Worm (Caenorhabditis elegans) whole organism, young adult: ENCODE data around the gene ZK792.5.

Source experiments
- B0019.2 ChIP-seq: fragments of 200-800 bp; sonication (Bioruptor generic); conservative IDR thresholded peaks from 2 replicates; pipeline ENCODE4 v1.3.6; 2022; ENCODE audit warnings: missing genetic modification reagents, missing genetic modification characterization, missing compliant biosample characterization
- B0035.1 ChIP-seq: sonication (generic microtip); optimal IDR thresholded peaks from 2 replicates; lab custom pipeline; 2016; ENCODE audit warnings: missing genetic modification characterization, mild to moderate bottlenecking, missing compliant biosample characterization, missing genotype, missing genetic modification reagents
- B0261.1 ChIP-seq: sonication (generic microtip); optimal IDR thresholded peaks from 2 replicates; lab custom pipeline; 2016; ENCODE audit warnings: mild to moderate bottlenecking, missing genetic modification characterization, moderate library complexity, missing compliant biosample characterization
- B0336.3 ChIP-seq: fragments of 200-800 bp; sonication (Bioruptor generic); IDR thresholded peaks from 2 replicates; pipeline ENCODE4 v1.3.6; 2022; ENCODE audit warnings: missing genetic modification characterization, missing compliant biosample characterization
- F33H1.4 ChIP-seq: fragments of 200-800 bp; sonication (Bioruptor generic); IDR thresholded peaks from 2 replicates; pipeline ENCODE4 v1.3.6; 2022; ENCODE audit warnings: missing genetic modification reagents, missing genetic modification characterization, missing compliant biosample characterization
- F49E8.2 ChIP-seq: sonication (generic microtip); optimal IDR thresholded peaks from 3 replicates; lab custom pipeline; 2017; ENCODE audit warnings: missing genetic modification characterization, mild to moderate bottlenecking, missing compliant biosample characterization, antibody characterized with exemption, moderate library complexity; ENCODE audit not compliant: insufficient read depth
- F55B11.4 ChIP-seq: sonication (generic microtip); optimal IDR thresholded peaks from 2 replicates; lab custom pipeline; 2016; ENCODE audit warnings: missing compliant biosample characterization, missing genetic modification characterization, borderline replicate concordance; ENCODE audit not compliant: insufficient read depth
- Y56A3A.18 ChIP-seq: fragments of 200-800 bp; sonication (Bioruptor generic); IDR thresholded peaks from 2 replicates; pipeline ENCODE4 v1.3.6; 2022; ENCODE audit warnings: missing genetic modification reagents, missing genetic modification characterization, missing compliant biosample characterization
- Y95B8A.8 ChIP-seq: fragments of 200-800 bp; sonication (Bioruptor generic); IDR thresholded peaks from 2 replicates; pipeline ENCODE4 v1.3.6; 2022; ENCODE audit warnings: missing genetic modification reagents, missing genetic modification characterization, missing compliant biosample characterization
- attf-3 ChIP-seq: fragments of 200-800 bp; sonication (Bioruptor generic); conservative IDR thresholded peaks from 2 replicates; pipeline ENCODE4 v1.3.6; 2022; ENCODE audit warnings: missing genetic modification reagents, missing genetic modification characterization, missing compliant biosample characterization
- attf-5 ChIP-seq: fragments of 200-800 bp; sonication (Bioruptor generic); optimal IDR thresholded peaks from 2 replicates; lab custom pipeline; 2018; ENCODE audit warnings: mild to moderate bottlenecking, missing genetic modification characterization, missing compliant biosample characterization
- attf-6 ChIP-seq: fragments of 200-800 bp; sonication (Bioruptor generic); IDR thresholded peaks from 2 replicates; pipeline ENCODE4 v1.3.6; 2022; ENCODE audit warnings: missing genetic modification reagents, missing genetic modification characterization, missing compliant biosample characterization
- dpff-1 ChIP-seq: sonication (generic microtip); optimal IDR thresholded peaks from 2 replicates; lab custom pipeline; 2017; ENCODE audit warnings: mild to moderate bottlenecking, missing genetic modification characterization, missing compliant biosample characterization
- dpl-1 ChIP-seq: fragments of 150-350 bp; optimal IDR thresholded peaks from 2 replicates; lab custom pipeline; 2014; ENCODE audit warnings: missing biosample characterization, missing genetic modification reagents, missing genetic modification characterization
- egrh-3 ChIP-seq: fragments of 200-800 bp; sonication (Bioruptor generic); IDR thresholded peaks from 2 replicates; pipeline ENCODE4 v1.3.6; 2022; ENCODE audit warnings: missing genetic modification reagents, missing genetic modification characterization, missing compliant biosample characterization
- ekl-4 ChIP-seq: fragments of 200-800 bp; sonication (Bioruptor generic); IDR thresholded peaks from 2 replicates; pipeline ENCODE4 v1.3.6; 2022; ENCODE audit warnings: missing genetic modification reagents, missing genetic modification characterization, missing compliant biosample characterization
- hmg-1.2 ChIP-seq: fragments of 200-800 bp; sonication (Bioruptor generic); IDR thresholded peaks from 2 replicates; pipeline ENCODE4 v1.3.6; 2022; ENCODE audit warnings: missing genetic modification reagents, missing genetic modification characterization, missing compliant biosample characterization
- hsf-1 ChIP-seq: fragments of 200-800 bp; sonication (Bioruptor generic); IDR thresholded peaks from 2 replicates; pipeline ENCODE4 v1.3.6; 2022; ENCODE audit warnings: missing genetic modification reagents, missing genetic modification characterization, missing compliant biosample characterization
- lin-26 ChIP-seq: fragments of 200-800 bp; sonication (Bioruptor generic); IDR thresholded peaks from 2 replicates; pipeline ENCODE4 v1.3.6; 2022; ENCODE audit warnings: missing genetic modification reagents, missing genetic modification characterization, missing compliant biosample characterization
- lin-54 ChIP-seq: fragments of 200-800 bp; sonication (Bioruptor generic); optimal IDR thresholded peaks from 2 replicates; lab custom pipeline; 2018; ENCODE audit warnings: mild to moderate bottlenecking, missing genetic modification characterization, missing compliant biosample characterization
- lir-1 ChIP-seq: fragments of 200-800 bp; sonication (Bioruptor generic); conservative IDR thresholded peaks from 2 replicates; pipeline ENCODE4 v1.3.6; 2022; ENCODE audit warnings: missing genetic modification reagents, missing genetic modification characterization, missing compliant biosample characterization
- madf-3 ChIP-seq: fragments of 200-800 bp; sonication (Bioruptor generic); IDR thresholded peaks from 2 replicates; pipeline ENCODE4 v1.3.6; 2022; ENCODE audit warnings: missing genetic modification reagents, missing genetic modification characterization, missing compliant biosample characterization
- madf-6 ChIP-seq: fragments of 200-800 bp; sonication (Bioruptor generic); IDR thresholded peaks from 2 replicates; pipeline ENCODE4 v1.3.6; 2022; ENCODE audit warnings: missing genetic modification reagents, missing genetic modification characterization, missing compliant biosample characterization
- mcd-1 ChIP-seq: fragments of 200-800 bp; sonication (Bioruptor generic); IDR thresholded peaks from 2 replicates; pipeline ENCODE4 v1.3.6; 2022; ENCODE audit warnings: missing genetic modification reagents, missing genetic modification characterization, missing compliant biosample characterization
- mel-28 ChIP-seq: sonication (generic microtip); optimal IDR thresholded peaks from 2 replicates; lab custom pipeline; 2016; ENCODE audit warnings: borderline replicate concordance, mild to moderate bottlenecking, missing genetic modification characterization, missing compliant biosample characterization
- nhr-120 ChIP-seq: fragments of 200-800 bp; sonication (Bioruptor generic); IDR thresholded peaks from 2 replicates; pipeline ENCODE4 v1.3.6; 2022; ENCODE audit warnings: missing genetic modification characterization, missing compliant biosample characterization
- nhr-80 ChIP-seq: sonication (generic microtip); optimal IDR thresholded peaks from 2 replicates; lab custom pipeline; 2016; ENCODE audit warnings: missing genetic modification characterization, missing compliant biosample characterization
- repo-1 ChIP-seq: sonication (generic microtip); optimal IDR thresholded peaks from 2 replicates; lab custom pipeline; 2017; ENCODE audit warnings: mild to moderate bottlenecking, missing genetic modification characterization, missing compliant biosample characterization
- rpc-1 ChIP-seq, 2 experiments: fragments of 150-350 bp in 1 of 2; sonication (generic microtip) in 1 of 2; optimal IDR thresholded peaks; 2 replicates each; lab custom pipeline; 2014 to 2018; ENCODE audit warnings: missing biosample characterization in 1 of 2, missing genetic modification characterization in 1 of 2, missing genetic modification reagents in 1 of 2, missing genotype in 1 of 2
- sea-2 ChIP-seq: fragments of 200-800 bp; sonication (Bioruptor generic); IDR thresholded peaks from 2 replicates; pipeline ENCODE4 v1.3.6; 2022; ENCODE audit warnings: missing genetic modification characterization, missing compliant biosample characterization
- snpc-1.3 ChIP-seq: sonication (generic microtip); optimal IDR thresholded peaks from 2 replicates; lab custom pipeline; 2017; ENCODE audit warnings: missing genetic modification characterization, mild to moderate bottlenecking, missing compliant biosample characterization, antibody characterized with exemption, moderate library complexity, missing genotype, missing genetic modification reagents; ENCODE audit not compliant: insufficient read depth
- snpc-4 ChIP-seq, 5 experiments: fragments of 150-350 bp in 1 of 5; sonication (generic microtip) in 4 of 5; optimal IDR thresholded peaks; 2 replicates each; lab custom pipeline; 2014 to 2018; ENCODE audit warnings: missing genetic modification characterization in 5 of 5, missing biosample characterization in 3 of 5, antibody characterized with exemption in 2 of 5, mild to moderate bottlenecking in 2 of 5, missing compliant biosample characterization in 2 of 5, missing genotype in 2 of 5, moderate library complexity in 2 of 5, missing genetic modification reagents in 1 of 5
- somi-1 ChIP-seq: fragments of 200-800 bp; sonication (Bioruptor generic); optimal IDR thresholded peaks from 2 replicates; lab custom pipeline; 2018; ENCODE audit warnings: mild to moderate bottlenecking, missing genetic modification characterization, missing compliant biosample characterization
- tbx-9 ChIP-seq: sonication (generic microtip); optimal IDR thresholded peaks from 2 replicates; lab custom pipeline; 2016; ENCODE audit warnings: borderline replicate concordance, missing genetic modification characterization, inconsistent platforms, missing compliant biosample characterization
- ztf-26 ChIP-seq: sonication (generic microtip); optimal IDR thresholded peaks from 2 replicates; lab custom pipeline; 2017; ENCODE audit warnings: missing genetic modification characterization, missing compliant biosample characterization
- ztf-3 ChIP-seq: fragments of 200-800 bp; sonication (Bioruptor generic); optimal IDR thresholded peaks from 2 replicates; lab custom pipeline; 2018; ENCODE audit warnings: mild to moderate bottlenecking, missing genetic modification characterization, missing compliant biosample characterization
- ztf-6 ChIP-seq: fragments of 200-800 bp; sonication (Bioruptor generic); IDR thresholded peaks from 2 replicates; pipeline ENCODE4 v1.3.6; 2022; ENCODE audit warnings: missing genetic modification reagents, missing genetic modification characterization, missing compliant biosample characterization

ZK792.5 gene

DNA sequence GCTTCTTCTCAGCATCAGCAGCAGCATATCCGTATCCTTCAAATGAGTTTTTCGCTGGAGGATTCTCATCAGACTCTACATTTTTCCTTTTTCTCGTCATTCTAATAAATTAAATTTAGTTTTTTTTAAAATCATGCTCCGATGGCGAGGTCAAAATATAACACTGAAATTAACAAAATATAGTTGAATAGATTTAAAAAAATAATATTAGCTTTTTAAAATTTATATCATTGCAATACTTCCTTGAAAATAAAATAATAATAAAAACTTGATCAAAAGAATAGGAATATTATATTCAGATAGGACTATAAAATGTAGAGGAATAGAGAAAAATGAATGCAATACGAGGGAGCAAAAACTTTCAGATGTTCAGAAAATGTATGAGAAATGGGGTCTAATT, at the start of gene ZK792.5:
TSS of gene ZK792.5 (minus strand) at position 101 of the 400 bp plus-strand sequence.
- TF ChIP-seq attf-6 (0 out of 2 replicates have a peak, but pooled peaks have one; percentile 1), B0336.3 (GFP tag; lab: Robert Waterston, UW) (no peak)

- no peak for TF ChIP-seq dpl-1 (GFP tag; lab: Kevin White, UChicago)
- TF ChIP-seq F55B11.4 = no peak
- TF ChIP-seq lin-54 (GFP tag; lab: Kevin White, UChicago) = no peak
- TF ChIP-seq mel-28 (tag; lab: Kevin White, UChicago) = no peak
- TF ChIP-seq lin-26 (GFP tag; lab: Robert Waterston, UW) = no peak
- TF ChIP-seq lir-1 (GFP tag; lab: Robert Waterston, UW) = no peak
Measured at ce11 chrIV:11737269-11737668, 49.4 kb upstream of the ZK792.5 start, which contains the start of gene K01A6.8. Gene K01A6.8, minus strand, starts transcription at chrIV:11737369.

- TF ChIP-seq ztf-3 (GFP tag; lab: Kevin White, UChicago) = no peak
- TF ChIP-seq dpff-1 (tag; lab: Kevin White, UChicago) = no peak
- TF ChIP-seq hsf-1 (GFP tag; lab: Robert Waterston, UW) = no peak
- TF ChIP-seq F49E8.2 = no peak
- no peak for TF ChIP-seq snpc-1.3 (tag; lab: Kevin White, UChicago)
- no peak for TF ChIP-seq F33H1.4
- TF ChIP-seq Y95B8A.8 (GFP tag; lab: Robert Waterston, UW) = no peak
Measured at ce11 chrIV:11735025-11735424, 47.1 kb upstream of the ZK792.5 start, which contains the start of gene K01A6.6. Gene K01A6.6, plus strand, starts transcription at chrIV:11735325.

DNA sequence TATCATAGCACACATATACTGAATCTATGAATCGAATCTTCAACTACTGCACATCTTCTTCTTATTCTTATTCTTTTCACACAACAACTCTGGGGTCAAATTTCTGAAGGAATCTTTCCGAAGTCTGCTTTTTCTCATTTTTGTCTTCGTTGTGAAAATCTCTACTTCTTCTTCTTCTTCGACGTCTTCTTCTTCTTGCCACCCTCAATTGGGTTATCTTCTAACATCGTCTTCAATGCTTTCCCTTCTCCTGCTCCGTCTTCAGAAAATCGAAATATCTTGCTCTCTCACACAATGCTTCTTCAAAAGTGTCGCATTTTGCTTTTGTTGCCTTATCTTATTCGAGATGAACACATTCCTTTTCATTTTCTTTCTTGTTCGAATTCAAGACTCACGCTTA, 35.3 kb upstream of the ZK792.5 start:
- no peak for TF ChIP-seq dpl-1 (GFP tag; lab: Kevin White, UChicago)
- TF ChIP-seq B0261.1 (tag; lab: Kevin White, UChicago) = no peak
- no peak for TF ChIP-seq ekl-4 (GFP tag; lab: Robert Waterston, UW)
- no peak for TF ChIP-seq rpc-1 (optimal IDR thresholded peaks at IDR 0.05; lab: Kevin White, UChicago)
- no peak for TF ChIP-seq rpc-1 (tag; optimal IDR thresholded peaks at IDR 0.05; lab: Kevin White, UChicago)
- TF ChIP-seq B0035.1 (tag; lab: Kevin White, UChicago) = no peak
- no peak for TF ChIP-seq Y56A3A.18
- TF ChIP-seq tbx-9 (tag; lab: Kevin White, UChicago) = no peak
- no peak for TF ChIP-seq attf-3
- no peak for TF ChIP-seq attf-5
- no peak for TF ChIP-seq nhr-120 (GFP tag; lab: Robert Waterston, UW)
- TF ChIP-seq egrh-3 (GFP tag; lab: Robert Waterston, UW) = no peak
- no peak for TF ChIP-seq ztf-6
- TF ChIP-seq repo-1 = no peak
- no peak for TF ChIP-seq madf-3

DNA sequence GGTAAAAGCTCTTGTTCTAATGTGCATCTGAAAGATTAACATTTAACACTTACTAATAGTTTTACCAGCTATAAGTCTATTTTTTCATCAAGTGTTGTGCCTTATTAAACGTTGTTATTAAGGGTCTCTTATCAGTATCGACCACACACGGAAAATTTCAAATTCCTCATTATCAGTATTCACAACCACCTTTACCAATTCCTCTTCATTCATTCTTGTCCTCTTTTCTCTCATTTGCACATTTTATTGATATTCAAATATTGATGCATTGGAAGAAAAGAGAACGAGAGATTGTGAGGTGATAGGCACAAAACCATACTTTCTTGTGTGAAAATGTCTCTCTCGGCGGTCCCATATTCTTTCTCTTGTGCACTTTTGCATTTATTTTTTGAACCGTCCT, 34.0 kb upstream of the ZK792.5 start:
- TF ChIP-seq nhr-80 (peak; percentile 54), mel-28 (tag; lab: Kevin White, UChicago) (no peak), ztf-26 (tag; lab: Kevin White, UChicago) (no peak)
- TF ChIP-seq, all 124 proteins: peak for 1

DNA sequence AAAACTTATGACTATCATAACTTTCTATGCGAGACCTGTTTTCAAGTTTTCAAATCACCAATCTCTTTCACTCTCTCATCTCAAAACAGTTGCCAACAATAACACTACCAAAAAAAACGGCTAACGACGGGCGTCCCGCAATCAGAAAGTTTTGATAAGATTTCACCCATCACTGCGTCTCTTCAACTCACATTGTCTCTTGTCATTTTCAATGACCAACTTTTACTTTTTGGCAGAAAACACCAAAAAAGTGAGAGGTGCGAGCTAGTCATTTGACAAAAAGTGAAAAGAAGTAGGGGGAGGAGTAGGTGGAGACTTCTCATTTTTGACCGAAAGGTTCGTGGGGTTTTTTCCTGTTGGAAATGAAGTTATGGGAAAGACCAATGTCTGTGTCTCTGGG, 30.7 kb upstream of the ZK792.5 start:
- TF ChIP-seq madf-6 (GFP tag; lab: Robert Waterston, UW) = no peak
- no peak for TF ChIP-seq mcd-1 (GFP tag; lab: Robert Waterston, UW)
- TF ChIP-seq somi-1 (GFP tag; lab: Kevin White, UChicago) = peak; percentile 37
- no peak for TF ChIP-seq hsf-1 (GFP tag; lab: Robert Waterston, UW)
- TF ChIP-seq Y56A3A.18 = no peak
- peak; percentile 38 for TF ChIP-seq ztf-26 (tag; lab: Kevin White, UChicago)
- no peak for TF ChIP-seq snpc-4 (GFP tag; optimal IDR thresholded peaks at IDR 0.05; lab: Kevin White, UChicago)
- TF ChIP-seq snpc-4 (tag; optimal IDR thresholded peaks at IDR 0.05; lab: Kevin White, UChicago) = no peak
- no peak for TF ChIP-seq B0019.2 (GFP tag; lab: Robert Waterston, UW)
- TF ChIP-seq sea-2 (GFP tag; lab: Robert Waterston, UW) = no peak
- TF ChIP-seq hmg-1.2 = peak; percentile 49; the same call in 1 of the 2 replicates
